Fruit fly (Drosophila melanogaster) whole organism: ENCODE results near the gene RpL37-1.

ENCODE experiments used
- pan ChIP-seq: fragments of >200 bp; optimal IDR thresholded peaks from 2 replicates; lab custom pipeline; 2017
- usp ChIP-seq: fragments of >200 bp; optimal IDR thresholded peaks from 2 replicates; lab custom pipeline; 2017; ENCODE audit warnings: missing biosample characterization, missing genetic modification characterization, mixed read lengths

dm6 chrX:15111888-15112287 is 27.3 kb downstream of the RpL37-1 start:
- TF ChIP-seq usp (GFP tag; lab: Kevin White, UChicago) = no peak
- no peak for TF ChIP-seq pan (lab: Kevin White, UChicago)
